Fruit fly (Drosophila melanogaster): Measurements from ENCODE around the gene Lim3.

Gene Lim3

dm6 chr2L:19103176-19103921, 4.9 kb downstream of the Lim3 start:
- TF ChIP-seq CG33017 (tag; optimal IDR thresholded peaks at IDR 0.05) (no peak), CG11617 (GFP tag; optimal IDR thresholded peaks at IDR 0.05) (no peak), CG12768 (GFP tag; optimal IDR thresholded peaks at IDR 0.05) (no peak), cnc (optimal IDR thresholded peaks at IDR 0.05) (no peak), tj (GFP tag; optimal IDR thresholded peaks at IDR 0.05) (no peak), Crg-1 (GFP tag; optimal IDR thresholded peaks at IDR 0.05) (no peak), CG1620 (GFP tag; optimal IDR thresholded peaks at IDR 0.05) (no peak), Mnt (GFP tag; optimal IDR thresholded peaks at IDR 0.05) (no peak), CG5204 (GFP tag; optimal IDR thresholded peaks at IDR 0.05) (no peak)

dm6 chr2L:19101744-19102143, 6.5 kb downstream of the Lim3 start, which contains the start of the genes CG17344 and CG43731:
Gene CG17344 (plus strand): TSS chr2L:19102044.
Gene CG43731 (plus strand): TSS chr2L:19102044.
- TF ChIP-seq CG12768 (GFP tag; optimal IDR thresholded peaks at IDR 0.05): no peak
- TF ChIP-seq Crg-1 (GFP tag; optimal IDR thresholded peaks at IDR 0.05): no peak
- no peak for TF ChIP-seq cic (GFP tag; optimal IDR thresholded peaks at IDR 0.05)
- TF ChIP-seq CG1620 (GFP tag; optimal IDR thresholded peaks at IDR 0.05): no peak
- no peak for TF ChIP-seq bab1 (GFP tag; optimal IDR thresholded peaks at IDR 0.05)
- no peak for TF ChIP-seq CG11617 (GFP tag; optimal IDR thresholded peaks at IDR 0.05)
- TF ChIP-seq CG14711 (tag; optimal IDR thresholded peaks at IDR 0.05): no peak
- no peak for TF ChIP-seq Hr96 (GFP tag; optimal IDR thresholded peaks at IDR 0.05)
- no peak for TF ChIP-seq CG5204 (GFP tag; optimal IDR thresholded peaks at IDR 0.05)
- no peak for TF ChIP-seq pad (GFP tag; optimal IDR thresholded peaks at IDR 0.05)
- TF ChIP-seq Clk (GFP tag; optimal IDR thresholded peaks at IDR 0.05): no peak
- TF ChIP-seq tj (GFP tag; optimal IDR thresholded peaks at IDR 0.05): no peak
- TF ChIP-seq CG7045 (GFP tag; optimal IDR thresholded peaks at IDR 0.05): no peak

- TF ChIP-seq bab1 (GFP tag; optimal IDR thresholded peaks at IDR 0.05) (no peak), Mnt (GFP tag; optimal IDR thresholded peaks at IDR 0.05) (no peak), cic (GFP tag; optimal IDR thresholded peaks at IDR 0.05) (peak; percentile 58), CG33017 (tag; optimal IDR thresholded peaks at IDR 0.05) (no peak), Hr96 (GFP tag; optimal IDR thresholded peaks at IDR 0.05) (no peak)
Observed at dm6 chr2L:19098668-19099067, 9.6 kb downstream of the Lim3 start.

- no peak for TF ChIP-seq Clk (GFP tag; optimal IDR thresholded peaks at IDR 0.05)
- no peak for TF ChIP-seq pad (GFP tag; optimal IDR thresholded peaks at IDR 0.05)
- TF ChIP-seq CG7045 (GFP tag; optimal IDR thresholded peaks at IDR 0.05): no peak
- TF ChIP-seq CG7101 (tag; optimal IDR thresholded peaks at IDR 0.05): no peak
- no peak for TF ChIP-seq cnc (optimal IDR thresholded peaks at IDR 0.05)
- TF ChIP-seq CG12768 (GFP tag; optimal IDR thresholded peaks at IDR 0.05): no peak
- TF ChIP-seq Hr96 (GFP tag; optimal IDR thresholded peaks at IDR 0.05): no peak
- TF ChIP-seq tj (GFP tag; optimal IDR thresholded peaks at IDR 0.05): no peak
- TF ChIP-seq CG33017 (tag; optimal IDR thresholded peaks at IDR 0.05): no peak
- no peak for TF ChIP-seq CG5204 (GFP tag; optimal IDR thresholded peaks at IDR 0.05)
- no peak for TF ChIP-seq CG14711 (tag; optimal IDR thresholded peaks at IDR 0.05)
- TF ChIP-seq CG11617 (GFP tag; optimal IDR thresholded peaks at IDR 0.05): no peak
Observed at dm6 chr2L:19097374-19097773, 10.9 kb downstream of the Lim3 start.

dm6 chr2L:19096361-19096760, 11.9 kb downstream of the Lim3 start:
- TF ChIP-seq CG12768 (GFP tag; optimal IDR thresholded peaks at IDR 0.05): no peak
- no peak for TF ChIP-seq CG7101 (tag; optimal IDR thresholded peaks at IDR 0.05)
- no peak for TF ChIP-seq ovo (GFP tag; optimal IDR thresholded peaks at IDR 0.05)
- no peak for TF ChIP-seq Clk (GFP tag; optimal IDR thresholded peaks at IDR 0.05)
- no peak for TF ChIP-seq pad (GFP tag; optimal IDR thresholded peaks at IDR 0.05)
- no peak for TF ChIP-seq CG1620 (GFP tag; optimal IDR thresholded peaks at IDR 0.05)
- TF ChIP-seq bab1 (GFP tag; optimal IDR thresholded peaks at IDR 0.05): no peak
- no peak for TF ChIP-seq CG11617 (GFP tag; optimal IDR thresholded peaks at IDR 0.05)
- TF ChIP-seq kay (GFP tag; ENCODE audit: borderline replicate concordance): no peak
- no peak for TF ChIP-seq CG33017 (tag; optimal IDR thresholded peaks at IDR 0.05)
- no peak for TF ChIP-seq cnc (optimal IDR thresholded peaks at IDR 0.05)
- TF ChIP-seq Hr96 (GFP tag; optimal IDR thresholded peaks at IDR 0.05): no peak
- no peak for TF ChIP-seq cic (GFP tag; optimal IDR thresholded peaks at IDR 0.05)
- no peak for TF ChIP-seq tj (GFP tag; optimal IDR thresholded peaks at IDR 0.05)
- no peak for TF ChIP-seq Mnt (GFP tag; optimal IDR thresholded peaks at IDR 0.05)
- no peak for TF ChIP-seq Crg-1 (GFP tag; optimal IDR thresholded peaks at IDR 0.05)
- no peak for TF ChIP-seq toe (GFP tag; optimal IDR thresholded peaks at IDR 0.05)

- TF ChIP-seq pad (GFP tag; optimal IDR thresholded peaks at IDR 0.05) (no peak), CG7045 (GFP tag; optimal IDR thresholded peaks at IDR 0.05) (no peak), cnc (optimal IDR thresholded peaks at IDR 0.05) (no peak), Hr96 (GFP tag; optimal IDR thresholded peaks at IDR 0.05) (no peak), ovo (GFP tag; optimal IDR thresholded peaks at IDR 0.05) (no peak), kay (GFP tag; ENCODE audit: borderline replicate concordance) (no peak), bab1 (GFP tag; optimal IDR thresholded peaks at IDR 0.05) (no peak), tj (GFP tag; optimal IDR thresholded peaks at IDR 0.05) (no peak), Crg-1 (GFP tag; optimal IDR thresholded peaks at IDR 0.05) (no peak), CG14711 (tag; optimal IDR thresholded peaks at IDR 0.05) (no peak), CG5204 (GFP tag; optimal IDR thresholded peaks at IDR 0.05) (no peak), cic (GFP tag; optimal IDR thresholded peaks at IDR 0.05) (no peak)
Observed at dm6 chr2L:19093868-19094267, 14.4 kb downstream of the Lim3 start.
